Worm (Caenorhabditis elegans): ENCODE data around the gene mul-1.

The mul-1 gene

DNA sequence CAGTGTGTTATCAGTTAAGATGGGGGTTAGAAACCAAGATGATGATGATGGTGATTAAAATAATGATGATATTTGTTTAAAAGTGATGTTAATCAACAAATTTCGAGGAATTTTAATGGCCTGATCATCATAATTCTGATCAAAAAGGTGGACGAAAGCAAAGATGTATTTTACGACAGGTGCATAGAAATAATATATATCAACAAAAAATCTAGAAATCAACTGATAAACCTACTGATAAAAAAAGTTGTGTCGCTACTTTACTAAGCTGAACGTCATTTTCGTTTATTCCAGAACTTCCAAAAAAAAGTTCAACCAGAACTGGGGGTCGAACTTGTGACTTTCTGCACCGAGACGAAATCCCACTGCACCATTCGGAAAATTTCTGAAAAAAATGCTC lies at the start of gene mul-1:
TSS of gene mul-1 (minus strand) at position 84 of the 400 bp plus-strand sequence.
- TF ChIP-seq sea-2 (GFP tag; optimal IDR thresholded peaks at IDR 0.05) (no peak), elt-2 (tag; optimal IDR thresholded peaks at IDR 0.05) (peak; percentile 69), mml-1 (tag; optimal IDR thresholded peaks at IDR 0.05) (no peak), nhr-67 (tag; optimal IDR thresholded peaks at IDR 0.05) (no peak)

DNA sequence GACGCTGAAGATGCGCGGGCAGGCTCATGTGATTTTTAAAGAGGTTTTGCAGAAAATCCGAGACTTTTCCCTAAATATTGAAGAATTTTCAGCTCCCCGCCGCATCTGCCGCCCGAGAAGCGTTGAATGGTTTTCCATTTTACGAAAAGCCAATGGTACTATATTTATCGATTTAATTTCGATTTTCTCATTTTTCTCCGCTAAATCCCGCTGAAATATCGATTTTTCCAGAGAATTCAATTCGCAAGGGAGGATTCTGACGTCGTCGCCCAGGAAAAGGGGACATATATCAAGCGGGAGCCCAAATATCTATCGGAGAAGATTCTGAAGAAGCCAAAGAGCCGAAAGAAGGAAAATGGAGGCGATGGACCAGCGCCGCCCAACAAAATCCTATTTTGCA lies 49.3 kb upstream of the mul-1 start:
- TF ChIP-seq nhr-67 (tag; optimal IDR thresholded peaks at IDR 0.05): no peak
- TF ChIP-seq nhr-237 (tag; optimal IDR thresholded peaks at IDR 0.05): no peak

DNA sequence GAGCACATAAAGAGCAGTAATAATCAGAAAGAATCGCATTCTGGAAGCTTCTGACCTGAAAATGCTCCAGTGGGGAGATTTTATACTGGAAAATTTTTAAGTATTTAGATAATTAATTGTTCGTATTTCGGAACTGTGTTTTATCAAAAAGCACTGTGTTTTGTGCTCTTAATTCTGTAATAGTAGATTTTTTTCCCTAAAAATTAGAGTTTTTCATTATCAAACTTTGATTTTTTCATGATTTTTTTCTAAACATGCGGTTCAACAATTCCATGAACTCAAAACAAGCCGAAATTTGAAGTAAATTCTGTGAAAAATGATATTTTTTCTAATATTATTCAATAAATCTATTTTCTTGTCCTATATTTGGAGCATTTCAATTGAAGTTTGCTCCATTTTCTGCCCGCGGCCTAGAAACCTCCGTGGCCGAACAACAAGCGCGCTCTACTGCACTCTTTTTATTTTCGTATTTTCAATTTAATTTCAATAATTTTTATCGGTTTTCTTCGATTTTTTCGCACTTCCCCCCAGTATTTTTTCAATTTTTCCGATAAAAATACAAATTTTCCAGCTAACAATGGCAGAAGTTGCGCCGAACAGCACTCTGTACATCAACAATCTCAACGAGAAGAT lies 48.7 kb upstream of the mul-1 start, which contains the start of the genes K08D10.13 and rnp-2:
TSS of gene K08D10.13 (minus strand) at position 51 of the 633 bp plus-strand sequence.
TSS of gene rnp-2 (plus strand) at position 546 of the 633 bp plus-strand sequence.
- TF ChIP-seq aly-2 (tag; optimal IDR thresholded peaks at IDR 0.05) (no peak), egl-5 (tag; optimal IDR thresholded peaks at IDR 0.05) (no peak), elt-1 (tag; optimal IDR thresholded peaks at IDR 0.05) (no peak), lin-15B (tag; optimal IDR thresholded peaks at IDR 0.05) (peak; percentile 87), ceh-28 (tag; optimal IDR thresholded peaks at IDR 0.05) (no peak), unc-39 (tag; optimal IDR thresholded peaks at IDR 0.05) (no peak), fkh-10 (GFP tag; optimal IDR thresholded peaks at IDR 0.05) (no peak), eor-1 (tag; optimal IDR thresholded peaks at IDR 0.05) (no peak), ceh-82 (tag; optimal IDR thresholded peaks at IDR 0.05) (no peak), ztf-4 (tag; optimal IDR thresholded peaks at IDR 0.05) (no peak), elt-2 (tag; optimal IDR thresholded peaks at IDR 0.05) (peak; percentile 3), jun-1 (tag; optimal IDR thresholded peaks at IDR 0.05) (no peak), nhr-76 (tag; optimal IDR thresholded peaks at IDR 0.05) (no peak), snpc-4 (tag; optimal IDR thresholded peaks at IDR 0.05) (peak; percentile 75), pqm-1 (tag; optimal IDR thresholded peaks at IDR 0.05) (no peak), R02D3.7 (tag; optimal IDR thresholded peaks at IDR 0.05) (no peak), ceh-9 (tag; optimal IDR thresholded peaks at IDR 0.05) (no peak), daf-12 (tag; optimal IDR thresholded peaks at IDR 0.05) (no peak), mml-1 (tag; optimal IDR thresholded peaks at IDR 0.05) (no peak), ZK546.5 (tag; optimal IDR thresholded peaks at IDR 0.05) (no peak)

DNA sequence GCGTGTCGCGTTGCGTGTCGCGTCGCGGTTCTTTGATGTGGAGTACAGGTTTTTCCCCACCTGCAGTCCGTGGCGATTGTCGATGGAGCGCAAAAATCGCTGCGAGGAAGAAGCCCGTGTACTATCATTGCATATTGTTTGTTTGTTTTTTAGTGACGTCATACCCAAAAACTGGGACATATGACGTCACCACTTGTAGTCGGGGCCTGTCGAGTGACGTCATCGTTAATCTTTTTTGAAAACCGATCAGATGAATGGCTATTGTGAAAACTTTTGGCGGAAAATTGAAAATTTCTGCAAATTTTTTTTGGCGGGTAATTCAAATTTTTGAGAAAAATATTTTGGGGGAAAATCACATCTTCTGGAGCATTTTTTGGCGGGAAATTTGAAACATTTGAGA lies 44.3 kb upstream of the mul-1 start:
- TF ChIP-seq snpc-4 (tag; optimal IDR thresholded peaks at IDR 0.05) (no peak), zag-1 (tag; optimal IDR thresholded peaks at IDR 0.05) (no peak), mdl-1 (tag; optimal IDR thresholded peaks at IDR 0.05) (no peak), elt-1 (tag; optimal IDR thresholded peaks at IDR 0.05) (no peak), nhr-28 (tag; optimal IDR thresholded peaks at IDR 0.05) (no peak), fkh-2 (tag; optimal IDR thresholded peaks at IDR 0.05) (no peak), eor-1 (tag; optimal IDR thresholded peaks at IDR 0.05) (no peak)

DNA sequence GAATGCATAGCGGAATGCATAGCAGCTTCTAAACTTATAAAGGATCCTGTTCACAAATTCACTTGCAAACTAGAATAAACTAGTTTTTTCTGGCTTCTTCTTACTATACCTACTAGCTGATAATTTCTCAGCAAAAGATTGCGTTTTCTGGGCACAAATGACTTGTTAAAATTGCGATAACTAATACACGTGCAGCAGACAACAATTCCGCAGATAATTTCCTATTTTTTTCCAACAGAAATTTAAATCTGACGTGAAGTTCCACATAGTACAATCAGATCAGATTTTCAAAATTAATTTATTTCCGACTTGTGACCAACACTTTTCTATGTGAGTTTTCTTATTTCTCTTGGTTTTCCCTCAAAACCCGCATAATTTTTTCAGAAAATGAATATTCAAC lies 41.4 kb upstream of the mul-1 start, which contains the start of gene scrm-8:
TSS of gene scrm-8 (plus strand) at position 301 of the 400 bp plus-strand sequence.
- no peak for TF ChIP-seq nhr-43 (tag; optimal IDR thresholded peaks at IDR 0.05; ENCODE audit: poor library complexity, severe bottlenecking)
- no peak for TF ChIP-seq hmg-11 (tag; optimal IDR thresholded peaks at IDR 0.05)
- no peak for TF ChIP-seq nhr-67 (tag; optimal IDR thresholded peaks at IDR 0.05)
- TF ChIP-seq ZK546.5 (tag; optimal IDR thresholded peaks at IDR 0.05): no peak
- TF ChIP-seq pha-4 (tag; optimal IDR thresholded peaks at IDR 0.05): no peak
- no peak for TF ChIP-seq ceh-16 (tag; optimal IDR thresholded peaks at IDR 0.05)
- no peak for TF ChIP-seq nhr-11 (tag; optimal IDR thresholded peaks at IDR 0.05)
- no peak for TF ChIP-seq nhr-23 (tag; optimal IDR thresholded peaks at IDR 0.05)
- TF ChIP-seq nhr-12 (tag; optimal IDR thresholded peaks at IDR 0.05): no peak
- TF ChIP-seq mml-1 (tag; optimal IDR thresholded peaks at IDR 0.05): no peak
- TF ChIP-seq nhr-28 (tag; optimal IDR thresholded peaks at IDR 0.05): no peak
- no peak for TF ChIP-seq jun-1 (tag; optimal IDR thresholded peaks at IDR 0.05)
- TF ChIP-seq skn-1 (tag; optimal IDR thresholded peaks at IDR 0.05): no peak
- no peak for TF ChIP-seq fos-1 (tag; optimal IDR thresholded peaks at IDR 0.05)
- TF ChIP-seq ceh-28 (tag; optimal IDR thresholded peaks at IDR 0.05): no peak
- no peak for TF ChIP-seq snpc-4 (tag; optimal IDR thresholded peaks at IDR 0.05)
- TF ChIP-seq unc-62 (GFP tag; optimal IDR thresholded peaks at IDR 0.05): no peak
- TF ChIP-seq nhr-237 (tag; optimal IDR thresholded peaks at IDR 0.05): no peak
- no peak for TF ChIP-seq R02D3.7 (tag; optimal IDR thresholded peaks at IDR 0.05)
- TF ChIP-seq nhr-76 (tag; optimal IDR thresholded peaks at IDR 0.05): no peak

All from whole organism, L3 larva.